Worm (Caenorhabditis elegans) whole organism, L1 larva: ENCODE measurements around the gene Y62E10A.23.

ENCODE experiments used
- ceh-8 ChIP-seq: fragments of 200-800 bp; sonication (Bioruptor generic); optimal IDR thresholded peaks from 2 replicates; lab custom pipeline; 2018; ENCODE audit warnings: mild to moderate bottlenecking, missing genetic modification characterization, moderate library complexity, missing compliant biosample characterization
- ceh-82 ChIP-seq, 3 experiments: fragments of 150-350 bp in 1 of 3; sonication (generic microtip) in 2 of 3; optimal IDR thresholded peaks; 2 replicates each; lab custom pipeline; 2014 to 2017; ENCODE audit warnings: missing biosample characterization in 3 of 3, missing genetic modification characterization in 3 of 3
- skn-1 ChIP-seq: fragments of 150-350 bp; optimal IDR thresholded peaks from 2 replicates; lab custom pipeline; 2014; ENCODE audit warnings: missing biosample characterization, missing genetic modification characterization

DNA sequence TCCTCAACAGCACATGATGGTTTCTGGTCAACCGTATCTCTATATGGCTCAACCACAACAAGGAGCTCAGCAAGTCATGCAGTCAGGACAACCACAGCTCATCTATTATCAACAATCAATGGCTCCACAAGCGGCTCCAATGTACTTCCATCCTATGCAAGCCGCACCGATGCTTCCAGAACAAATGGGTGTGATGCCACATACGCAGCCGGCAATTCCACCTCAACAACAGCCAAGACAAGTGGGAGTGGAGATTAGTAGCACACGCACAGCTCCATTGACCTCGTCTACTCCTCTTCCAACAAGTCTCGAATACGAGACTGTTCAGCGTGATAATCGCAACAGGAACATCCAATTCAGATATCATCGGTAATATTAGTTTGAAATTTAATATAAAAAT is 32.1 kb upstream of the Y62E10A.23 start:
- TF ChIP-seq skn-1 (no peak), ceh-82 (tag; optimal IDR thresholded peaks at IDR 0.05; lab: Kevin White, UChicago) (no peak), ceh-8 (no peak)
